Worm (Caenorhabditis elegans) whole organism, young adult: ENCODE measurements around the gene srt-63.

Source experiments
- B0019.2 ChIP-seq: fragments of 200-800 bp; sonication (Bioruptor generic); conservative IDR thresholded peaks from 2 replicates; pipeline ENCODE4 v1.3.6; 2022; ENCODE audit warnings: missing genetic modification reagents, missing genetic modification characterization, missing compliant biosample characterization
- B0035.1 ChIP-seq: sonication (generic microtip); optimal IDR thresholded peaks from 2 replicates; lab custom pipeline; 2016; ENCODE audit warnings: missing genetic modification characterization, mild to moderate bottlenecking, missing compliant biosample characterization, missing genotype, missing genetic modification reagents
- B0336.3 ChIP-seq: fragments of 200-800 bp; sonication (Bioruptor generic); IDR thresholded peaks from 2 replicates; pipeline ENCODE4 v1.3.6; 2022; ENCODE audit warnings: missing genetic modification characterization, missing compliant biosample characterization
- C17E4.6 ChIP-seq: fragments of 200-800 bp; sonication (Bioruptor generic); IDR thresholded peaks from 2 replicates; pipeline ENCODE4 v1.3.6; 2022; ENCODE audit warnings: missing genetic modification reagents, missing genetic modification characterization, missing compliant biosample characterization
- F10E7.11 ChIP-seq: sonication (generic microtip); optimal IDR thresholded peaks from 2 replicates; lab custom pipeline; 2017; ENCODE audit warnings: mild to moderate bottlenecking, missing genetic modification characterization, moderate library complexity, missing compliant biosample characterization
- T26A5.8 ChIP-seq: sonication (generic microtip); optimal IDR thresholded peaks from 2 replicates; lab custom pipeline; 2016; ENCODE audit warnings: missing genetic modification characterization, missing compliant biosample characterization
- Y53G8AR.9 ChIP-seq: fragments of 200-800 bp; sonication (Bioruptor generic); conservative IDR thresholded peaks from 2 replicates; pipeline ENCODE4 v1.3.6; 2022; ENCODE audit warnings: missing genetic modification reagents, missing genetic modification characterization, missing compliant biosample characterization
- Y79H2A.3 ChIP-seq: fragments of 200-800 bp; sonication (Bioruptor generic); conservative IDR thresholded peaks from 2 replicates; pipeline ENCODE4 v1.3.6; 2022; ENCODE audit warnings: missing genetic modification reagents, missing genetic modification characterization, missing compliant biosample characterization
- aptf-2 ChIP-seq: fragments of 200-800 bp; sonication (Bioruptor generic); conservative IDR thresholded peaks from 2 replicates; pipeline ENCODE4 v1.3.6; 2022; ENCODE audit warnings: missing genetic modification reagents, missing genetic modification characterization, missing compliant biosample characterization
- attf-5 ChIP-seq: fragments of 200-800 bp; sonication (Bioruptor generic); optimal IDR thresholded peaks from 2 replicates; lab custom pipeline; 2018; ENCODE audit warnings: mild to moderate bottlenecking, missing genetic modification characterization, missing compliant biosample characterization
- ceh-58 ChIP-seq: fragments of 200-800 bp; sonication (Bioruptor generic); IDR thresholded peaks from 2 replicates; pipeline ENCODE4 v1.3.6; 2022; ENCODE audit warnings: missing genetic modification characterization, missing compliant biosample characterization
- die-1 ChIP-seq: sonication (generic microtip); optimal IDR thresholded peaks from 2 replicates; lab custom pipeline; 2016; ENCODE audit warnings: missing genotype, mild to moderate bottlenecking, missing genetic modification characterization, missing compliant biosample characterization
- dpff-1 ChIP-seq: sonication (generic microtip); optimal IDR thresholded peaks from 2 replicates; lab custom pipeline; 2017; ENCODE audit warnings: mild to moderate bottlenecking, missing genetic modification characterization, missing compliant biosample characterization
- egl-18 ChIP-seq: fragments of 200-800 bp; sonication (Bioruptor generic); IDR thresholded peaks from 2 replicates; pipeline ENCODE4 v1.3.6; 2022; ENCODE audit warnings: missing genetic modification reagents, missing genetic modification characterization, missing compliant biosample characterization
- egl-44 ChIP-seq: fragments of 200-800 bp; sonication (Bioruptor generic); IDR thresholded peaks from 2 replicates; pipeline ENCODE4 v1.3.6; 2022; ENCODE audit warnings: missing genetic modification reagents, missing genetic modification characterization, missing compliant biosample characterization
- him-1 ChIP-seq: sonication (generic microtip); optimal IDR thresholded peaks from 2 replicates; lab custom pipeline; 2016; ENCODE audit warnings: missing genotype, missing genetic modification reagents, missing genetic modification characterization, missing compliant biosample characterization
- hlh-26 ChIP-seq: fragments of 200-800 bp; sonication (Bioruptor generic); conservative IDR thresholded peaks from 2 replicates; pipeline ENCODE4 v1.3.6; 2022; ENCODE audit warnings: missing genetic modification reagents, missing genetic modification characterization, missing compliant biosample characterization
- hrde-1 ChIP-seq: sonication (generic microtip); optimal IDR thresholded peaks from 2 replicates; lab custom pipeline; 2016; ENCODE audit warnings: missing genetic modification characterization, mild to moderate bottlenecking, missing compliant biosample characterization, moderate library complexity, missing genotype, missing genetic modification reagents, borderline replicate concordance
- let-607 ChIP-seq, 2 experiments: fragments of 200-800 bp in 1 of 2; sonication (Bioruptor generic) in 1 of 2; sonication (generic microtip) in 1 of 2; optimal IDR thresholded peaks; 2 replicates each; lab custom pipeline; 2016 to 2018; ENCODE audit warnings: mild to moderate bottlenecking in 2 of 2, missing compliant biosample characterization in 2 of 2, missing genetic modification characterization in 2 of 2, moderate library complexity in 2 of 2, missing genotype in 1 of 2
- lin-26 ChIP-seq: fragments of 200-800 bp; sonication (Bioruptor generic); IDR thresholded peaks from 2 replicates; pipeline ENCODE4 v1.3.6; 2022; ENCODE audit warnings: missing genetic modification reagents, missing genetic modification characterization, missing compliant biosample characterization
- lin-40 ChIP-seq: sonication (generic microtip); optimal IDR thresholded peaks from 2 replicates; lab custom pipeline; 2016; ENCODE audit warnings: missing genetic modification characterization, mild to moderate bottlenecking, missing compliant biosample characterization, missing genotype, missing genetic modification reagents
- mcd-1 ChIP-seq: fragments of 200-800 bp; sonication (Bioruptor generic); IDR thresholded peaks from 2 replicates; pipeline ENCODE4 v1.3.6; 2022; ENCODE audit warnings: missing genetic modification reagents, missing genetic modification characterization, missing compliant biosample characterization
- nfya-1 ChIP-seq: sonication (generic microtip); optimal IDR thresholded peaks from 2 replicates; lab custom pipeline; 2017; ENCODE audit warnings: antibody characterized with exemption, missing compliant biosample characterization, missing genetic modification characterization, borderline replicate concordance; ENCODE audit not compliant: insufficient read depth
- nhr-27 ChIP-seq: fragments of 200-800 bp; sonication (Bioruptor generic); optimal IDR thresholded peaks from 2 replicates; lab custom pipeline; 2018; ENCODE audit warnings: mild to moderate bottlenecking, missing genetic modification characterization, moderate library complexity, missing compliant biosample characterization
- pbrm-1 ChIP-seq: fragments of 200-800 bp; sonication (Bioruptor generic); IDR thresholded peaks from 2 replicates; pipeline ENCODE4 v1.3.6; 2022; ENCODE audit warnings: missing genetic modification reagents, missing genetic modification characterization, missing compliant biosample characterization
- pha-4 ChIP-seq: fragments of 150-350 bp; sonication (generic microtip); optimal IDR thresholded peaks from 2 replicates; lab custom pipeline; 2014; ENCODE audit warnings: missing biosample characterization, missing genetic modification reagents, missing genetic modification characterization
- rpc-1 ChIP-seq, 2 experiments: fragments of 150-350 bp in 1 of 2; sonication (generic microtip) in 1 of 2; optimal IDR thresholded peaks; 2 replicates each; lab custom pipeline; 2014 to 2018; ENCODE audit warnings: missing biosample characterization in 1 of 2, missing genetic modification characterization in 1 of 2, missing genetic modification reagents in 1 of 2, missing genotype in 1 of 2
- snpc-1.1 ChIP-seq: sonication (generic microtip); optimal IDR thresholded peaks from 2 replicates; lab custom pipeline; 2017; ENCODE audit warnings: missing genetic modification characterization, mild to moderate bottlenecking, missing compliant biosample characterization, antibody characterized with exemption, moderate library complexity, missing genotype, missing genetic modification reagents; ENCODE audit not compliant: insufficient read depth
- unc-130 ChIP-seq: sonication (generic microtip); optimal IDR thresholded peaks from 2 replicates; lab custom pipeline; 2016; ENCODE audit warnings: missing genetic modification reagents, missing genetic modification characterization, missing compliant biosample characterization
- xnd-1 ChIP-seq: sonication (generic microtip); optimal IDR thresholded peaks from 2 replicates; lab custom pipeline; 2016; ENCODE audit warnings: missing genotype, missing genetic modification reagents, missing genetic modification characterization, missing compliant biosample characterization
- ztf-22 ChIP-seq: fragments of 200-800 bp; sonication (Bioruptor generic); optimal IDR thresholded peaks from 2 replicates; lab custom pipeline; 2018; ENCODE audit warnings: mild to moderate bottlenecking, missing genetic modification characterization, moderate library complexity, missing compliant biosample characterization
- ztf-3 ChIP-seq: fragments of 200-800 bp; sonication (Bioruptor generic); optimal IDR thresholded peaks from 2 replicates; lab custom pipeline; 2018; ENCODE audit warnings: mild to moderate bottlenecking, missing genetic modification characterization, missing compliant biosample characterization

The srt-63 gene

ce11 chrV:3244703-3245102 is 11.2 kb downstream of the srt-63 start, which contains the start of gene srj-7 (continued):
- TF ChIP-seq him-1 (tag; lab: Kevin White, UChicago) (no peak), ztf-3 (GFP tag; lab: Kevin White, UChicago) (no peak), T26A5.8 (tag; lab: Kevin White, UChicago) (no peak)

ce11 chrV:3242984-3243383 is 13.0 kb downstream of the srt-63 start, which contains the start of gene gst-23:
Gene gst-23 (plus strand): TSS chrV:3243284.
- TF ChIP-seq B0035.1 (tag; lab: Kevin White, UChicago) = no peak
- no peak for TF ChIP-seq unc-130 (GFP tag; lab: Kevin White, UChicago)
- TF ChIP-seq pha-4 (tag; lab: Kevin White, UChicago) = no peak
- TF ChIP-seq egl-44 (GFP tag; lab: Robert Waterston, UW) = no peak
- no peak for TF ChIP-seq egl-18 (GFP tag; lab: Robert Waterston, UW)

- TF ChIP-seq Y79H2A.3 (GFP tag; lab: Robert Waterston, UW) (no peak), pbrm-1 (no peak), hrde-1 (no peak), B0336.3 (GFP tag; lab: Robert Waterston, UW) (no peak), B0019.2 (GFP tag; lab: Robert Waterston, UW) (no peak), nhr-27 (tag; lab: Kevin White, UChicago) (no peak), aptf-2 (GFP tag; lab: Robert Waterston, UW) (no peak), die-1 (tag; lab: Kevin White, UChicago) (no peak), C17E4.6 (GFP tag; lab: Robert Waterston, UW) (no peak), hlh-26 (GFP tag; lab: Robert Waterston, UW) (no peak), lin-40 (tag; lab: Kevin White, UChicago) (no peak), let-607 (tag; optimal IDR thresholded peaks at IDR 0.05; lab: Kevin White, UChicago) (no peak), rpc-1 (optimal IDR thresholded peaks at IDR 0.05; lab: Kevin White, UChicago) (no peak), rpc-1 (tag; optimal IDR thresholded peaks at IDR 0.05; lab: Kevin White, UChicago) (no peak), lin-26 (GFP tag; lab: Robert Waterston, UW) (no peak), mcd-1 (GFP tag; lab: Robert Waterston, UW) (no peak), B0035.1 (tag; lab: Kevin White, UChicago) (no peak), ceh-58 (GFP tag; lab: Robert Waterston, UW) (no peak), snpc-1.1 (tag; lab: Kevin White, UChicago) (no peak)
- TF ChIP-seq, all 124 proteins: peak for 0
These were observed 14.8 kb downstream of the srt-63 start, which contains the start of gene srj-11 for ce11 chrV:3241175-3241574. Gene srj-11 (plus strand): TSS chrV:3241424.

ce11 chrV:3236610-3237009 is 19.3 kb downstream of the srt-63 start, which contains the start of the genes K08D9.9 and str-16:
Gene K08D9.9 (minus strand): TSS chrV:3236710.
Gene str-16 (plus strand): TSS chrV:3236875.
- TF ChIP-seq ztf-22 (GFP tag; lab: Kevin White, UChicago) (no peak), dpff-1 (no peak)

ce11 chrV:3234887-3235286 is 21.1 kb downstream of the srt-63 start, which contains the start of gene K08D9.6:
Gene K08D9.6 (minus strand): TSS chrV:3234987.
- TF ChIP-seq Y53G8AR.9 (GFP tag; lab: Robert Waterston, UW) (no peak), attf-5 (GFP tag; lab: Kevin White, UChicago) (no peak), nfya-1 (tag; lab: Kevin White, UChicago) (no peak), F10E7.11 (tag; lab: Kevin White, UChicago) (no peak), snpc-1.1 (tag; lab: Kevin White, UChicago) (no peak), xnd-1 (no peak), B0035.1 (tag; lab: Kevin White, UChicago) (no peak)
- TF ChIP-seq, all 124 proteins: peak for 0
